Fruit fly (Drosophila melanogaster) whole organism, embryonic: Measurements from ENCODE around the gene scpr-B.
A peak's percentile ranks its signal among the peaks of the same experiment; 100 is the strongest.

Experiments used
- B-H2 ChIP-seq: fragments of 200-800 bp; sonication (Bioruptor generic); optimal IDR thresholded peaks from 2 replicates; lab custom pipeline; 2018; ENCODE audit warnings: missing biosample characterization, mild to moderate bottlenecking, missing genetic modification characterization
- BtbVII ChIP-seq: fragments of 200-800 bp; sonication (Bioruptor generic); optimal IDR thresholded peaks from 3 replicates; lab custom pipeline; 2017; ENCODE audit warnings: missing biosample characterization, mild to moderate bottlenecking, missing genetic modification characterization
- CG12659 ChIP-seq: fragments of 200-800 bp; sonication (Bioruptor generic); optimal IDR thresholded peaks from 3 replicates; lab custom pipeline; 2017; ENCODE audit warnings: mild to moderate bottlenecking, missing biosample characterization, missing genetic modification reagents, missing genetic modification characterization
- CG14965 ChIP-seq: fragments of 200-800 bp; sonication (Bioruptor generic); optimal IDR thresholded peaks from 2 replicates; lab custom pipeline; 2016; ENCODE audit warnings: missing biosample characterization, missing genetic modification characterization, borderline replicate concordance
- CG16863 ChIP-seq: fragments of 200-800 bp; sonication (Bioruptor generic); optimal IDR thresholded peaks from 3 replicates; lab custom pipeline; 2016; ENCODE audit warnings: missing biosample characterization, missing genetic modification characterization
- CG17359 ChIP-seq: fragments of 200-800 bp; sonication (Bioruptor generic); optimal IDR thresholded peaks from 3 replicates; lab custom pipeline; 2018; ENCODE audit warnings: missing biosample characterization, mild to moderate bottlenecking, missing genetic modification characterization, moderate library complexity
- CG30020 ChIP-seq: fragments of 200-800 bp; optimal IDR thresholded peaks from 2 replicates; lab custom pipeline; 2019; ENCODE audit warnings: missing biosample characterization, mild to moderate bottlenecking, missing genetic modification characterization, moderate library complexity
- CG32532 ChIP-seq: fragments of 200-800 bp; sonication (Bioruptor generic); IDR thresholded peaks from 2 replicates; pipeline ENCODE4 v1.3.6; 2022; ENCODE audit warnings: missing biosample characterization, missing genetic modification characterization
- CG32772 ChIP-seq: fragments of 200-800 bp; sonication (Bioruptor generic); IDR thresholded peaks from 2 replicates; pipeline ENCODE4 v1.3.6; 2022; ENCODE audit warnings: missing biosample characterization, missing genetic modification characterization
- CG4854 ChIP-seq: fragments of 200-800 bp; sonication (Bioruptor generic); optimal IDR thresholded peaks from 2 replicates; lab custom pipeline; 2016; ENCODE audit warnings: missing biosample characterization, missing genetic modification characterization, inconsistent platforms
- CG7745 ChIP-seq: fragments of 200-800 bp; sonication (Bioruptor generic); optimal IDR thresholded peaks from 2 replicates; lab custom pipeline; 2018; ENCODE audit warnings: missing biosample characterization, mild to moderate bottlenecking, missing genetic modification characterization, moderate library complexity
- CG7963 ChIP-seq: fragments of 200-800 bp; sonication (Bioruptor generic); IDR thresholded peaks from 3 replicates; pipeline ENCODE4 v1.3.6; 2022; ENCODE audit warnings: missing biosample characterization, missing genetic modification characterization; ENCODE audit not compliant: partially characterized antibody
- CG8765 ChIP-seq: fragments of 200-800 bp; sonication (Bioruptor generic); IDR thresholded peaks from 2 replicates; pipeline ENCODE4 v1.3.6; 2022; ENCODE audit warnings: missing biosample characterization, missing genetic modification characterization
- CrebB ChIP-seq: fragments of 200-800 bp; sonication (Bioruptor generic); optimal IDR thresholded peaks from 3 replicates; lab custom pipeline; 2018; ENCODE audit warnings: missing biosample characterization, mild to moderate bottlenecking, missing genetic modification characterization
- D ChIP-seq, 2 experiments: fragments of 200-800 bp in 1 of 2; fragments of >200 bp in 1 of 2; sonication (Bioruptor generic) in 1 of 2; optimal IDR thresholded peaks; 2 replicates in 1 of 2; 3 replicates in 1 of 2; lab custom pipeline; 2017; ENCODE audit warnings: mild to moderate bottlenecking in 1 of 2, missing biosample characterization in 1 of 2, missing genetic modification characterization in 1 of 2, missing genetic modification reagents in 1 of 2
- Dip2 ChIP-seq: fragments of 200-800 bp; sonication (Bioruptor generic); IDR thresholded peaks from 2 replicates; pipeline ENCODE4 v1.3.6; 2022; ENCODE audit warnings: missing biosample characterization, missing genetic modification characterization
- Dll ChIP-seq: fragments of 200-800 bp; sonication (Bioruptor generic); IDR thresholded peaks from 4 replicates; pipeline ENCODE4 v1.3.6; 2022; ENCODE audit warnings: missing biosample characterization, missing genetic modification characterization; ENCODE audit not compliant: partially characterized antibody
- Doc2 ChIP-seq: fragments of 200-800 bp; sonication (Bioruptor generic); IDR thresholded peaks from 2 replicates; pipeline ENCODE4 v1.3.6; 2022; ENCODE audit warnings: missing biosample characterization, missing genetic modification characterization
- Doc3 ChIP-seq: fragments of 200-800 bp; sonication (Bioruptor generic); IDR thresholded peaks from 3 replicates; pipeline ENCODE4 v1.3.6; 2022; ENCODE audit warnings: missing biosample characterization, missing genetic modification characterization; ENCODE audit not compliant: partially characterized antibody
- Drgx ChIP-seq: fragments of 200-800 bp; sonication (Bioruptor generic); IDR thresholded peaks from 2 replicates; pipeline ENCODE4 v1.3.6; 2022; ENCODE audit warnings: missing biosample characterization, missing genetic modification characterization
- Ets65A ChIP-seq: fragments of 200-800 bp; sonication (Bioruptor generic); peaks from one replicate; lab custom pipeline; 2016; ENCODE audit warnings: missing biosample characterization, missing genetic modification characterization
- Ets97D ChIP-seq: fragments of 200-800 bp; sonication (Bioruptor generic); optimal IDR thresholded peaks from 3 replicates; lab custom pipeline; 2016; ENCODE audit warnings: missing biosample characterization, missing genetic modification characterization
- Fer1 ChIP-seq: fragments of 200-800 bp; sonication (Bioruptor generic); optimal IDR thresholded peaks from 2 replicates; lab custom pipeline; 2017; ENCODE audit warnings: missing biosample characterization, mild to moderate bottlenecking, missing genetic modification characterization
- HLH3B ChIP-seq: fragments of 200-800 bp; sonication (Bioruptor generic); IDR thresholded peaks from 2 replicates; pipeline ENCODE4 v1.3.6; 2022; ENCODE audit warnings: missing biosample characterization, missing genetic modification characterization
- Hr3 ChIP-seq: fragments of 200-800 bp; sonication (Bioruptor generic); optimal IDR thresholded peaks from 3 replicates; lab custom pipeline; 2016; ENCODE audit warnings: missing biosample characterization, missing genetic modification characterization
- MBD-R2 ChIP-seq: fragments of 200-800 bp; sonication (Bioruptor generic); IDR thresholded peaks from 2 replicates; pipeline ENCODE4 v1.3.6; 2022; ENCODE audit warnings: missing biosample characterization, missing genetic modification characterization
- Myb ChIP-seq: fragments of 200-800 bp; sonication (Bioruptor generic); optimal IDR thresholded peaks from 2 replicates; lab custom pipeline; 2016; ENCODE audit warnings: missing biosample characterization, missing genetic modification characterization
- PHDP ChIP-seq: fragments of 200-800 bp; sonication (Bioruptor generic); optimal IDR thresholded peaks from 3 replicates; lab custom pipeline; 2018; ENCODE audit warnings: missing biosample characterization, mild to moderate bottlenecking, missing genetic modification characterization, moderate library complexity
- Pdp1 ChIP-seq, 2 experiments: fragments of 200-800 bp; sonication (Bioruptor generic); optimal IDR thresholded peaks; 3 replicates each; lab custom pipeline; 2016; ENCODE audit warnings: missing biosample characterization in 2 of 2, missing genetic modification characterization in 2 of 2, mild to moderate bottlenecking in 1 of 2, moderate library complexity in 1 of 2
- Spps ChIP-seq: fragments of 200-800 bp; sonication (Bioruptor generic); optimal IDR thresholded peaks from 2 replicates; lab custom pipeline; 2018; ENCODE audit warnings: missing biosample characterization, mild to moderate bottlenecking, missing genetic modification characterization
- Taf1 ChIP-seq: fragments of 200-800 bp; sonication (Bioruptor generic); IDR thresholded peaks from 2 replicates; pipeline ENCODE4 v1.3.6; 2022; ENCODE audit warnings: missing biosample characterization, missing genetic modification characterization
- br ChIP-seq: fragments of >200 bp; optimal IDR thresholded peaks from 2 replicates; lab custom pipeline; 2017
- chinmo ChIP-seq: fragments of 200-800 bp; sonication (Bioruptor generic); IDR thresholded peaks from 4 replicates; pipeline ENCODE4 v1.3.6; 2022; ENCODE audit warnings: missing biosample characterization, missing genetic modification characterization; ENCODE audit not compliant: partially characterized antibody
- crp ChIP-seq, 2 experiments: fragments of 200-800 bp; sonication (Bioruptor generic); optimal IDR thresholded peaks; 2 replicates in 1 of 2; 3 replicates in 1 of 2; lab custom pipeline; 2017; ENCODE audit warnings: missing biosample characterization in 2 of 2, missing genetic modification characterization in 2 of 2, mild to moderate bottlenecking in 1 of 2, moderate library complexity in 1 of 2
- gsb-n ChIP-seq: fragments of 200-800 bp; sonication (Bioruptor generic); optimal IDR thresholded peaks from 3 replicates; lab custom pipeline; 2018; ENCODE audit warnings: missing biosample characterization, mild to moderate bottlenecking, missing genetic modification characterization
- ham ChIP-seq: fragments of 200-800 bp; sonication (Bioruptor generic); IDR thresholded peaks from 2 replicates; pipeline ENCODE4 v1.3.6; 2022; ENCODE audit warnings: missing biosample characterization, missing genetic modification characterization
- hbn ChIP-seq: fragments of 200-800 bp; sonication (Bioruptor generic); IDR thresholded peaks from 2 replicates; pipeline ENCODE4 v1.3.6; 2022; ENCODE audit warnings: missing biosample characterization, missing genetic modification characterization; ENCODE audit not compliant: partially characterized antibody
- jumu ChIP-seq: fragments of 200-800 bp; sonication (Bioruptor generic); optimal IDR thresholded peaks from 3 replicates; lab custom pipeline; 2016; ENCODE audit warnings: missing biosample characterization, missing genetic modification characterization
- knrl ChIP-seq: fragments of 200-800 bp; sonication (Bioruptor generic); IDR thresholded peaks from 3 replicates; pipeline ENCODE4 v1.3.6; 2022; ENCODE audit warnings: missing biosample characterization, missing genetic modification characterization; ENCODE audit not compliant: partially characterized antibody
- lola ChIP-seq, 3 experiments: fragments of >200 bp in 2 of 3; fragments of 200-800 bp in 1 of 3; sonication (Bioruptor generic) in 1 of 3; optimal IDR thresholded peaks; 2 replicates each; lab custom pipeline; 2017 to 2019; ENCODE audit warnings: missing biosample characterization in 3 of 3, missing genetic modification characterization in 3 of 3, mild to moderate bottlenecking in 1 of 3, moderate library complexity in 1 of 3
- mam ChIP-seq: fragments of 200-800 bp; sonication (Bioruptor generic); optimal IDR thresholded peaks from 3 replicates; lab custom pipeline; 2016; ENCODE audit warnings: missing biosample characterization, missing genetic modification characterization
- p53 ChIP-seq: fragments of 200-800 bp; sonication (Bioruptor generic); optimal IDR thresholded peaks from 2 replicates; lab custom pipeline; 2016; ENCODE audit warnings: missing biosample characterization, missing genetic modification characterization
- pan ChIP-seq, 4 experiments: fragments of >200 bp in 3 of 4; fragments of 200-800 bp in 1 of 4; sonication (Bioruptor generic) in 1 of 4; optimal IDR thresholded peaks in 3 of 4; IDR thresholded peaks in 1 of 4; 2 replicates each; pipeline versions ENCODE4 v1.3.6 to Lab custom; 2017 to 2022; ENCODE audit warnings: missing biosample characterization in 2 of 4, missing genetic modification characterization in 2 of 4, mixed read lengths in 1 of 4
- pzg ChIP-seq: fragments of 200-800 bp; sonication (Bioruptor generic); optimal IDR thresholded peaks from 3 replicates; lab custom pipeline; 2018; ENCODE audit warnings: missing biosample characterization, mild to moderate bottlenecking, missing genetic modification characterization, moderate library complexity
- row ChIP-seq: fragments of 200-800 bp; sonication (Bioruptor generic); IDR thresholded peaks from 3 replicates; pipeline ENCODE4 v1.3.6; 2022; ENCODE audit warnings: missing biosample characterization, missing genetic modification characterization
- schlank ChIP-seq: fragments of 200-800 bp; sonication (Bioruptor generic); optimal IDR thresholded peaks from 2 replicates; lab custom pipeline; 2018; ENCODE audit warnings: missing biosample characterization, mild to moderate bottlenecking, missing genetic modification characterization
- toy ChIP-seq: fragments of 200-800 bp; sonication (Bioruptor generic); IDR thresholded peaks from 2 replicates; pipeline ENCODE4 v1.3.6; 2022; ENCODE audit warnings: missing biosample characterization, missing genetic modification characterization
- unpg ChIP-seq: fragments of 200-800 bp; sonication (Bioruptor generic); optimal IDR thresholded peaks from 3 replicates; lab custom pipeline; 2018; ENCODE audit warnings: missing biosample characterization, mild to moderate bottlenecking, missing genetic modification characterization, moderate library complexity
- vvl ChIP-seq: fragments of 200-800 bp; sonication (Bioruptor generic); IDR thresholded peaks from 2 replicates; pipeline ENCODE4 v1.3.6; 2022; ENCODE audit warnings: missing biosample characterization, missing genetic modification characterization

The scpr-B gene

DNA sequence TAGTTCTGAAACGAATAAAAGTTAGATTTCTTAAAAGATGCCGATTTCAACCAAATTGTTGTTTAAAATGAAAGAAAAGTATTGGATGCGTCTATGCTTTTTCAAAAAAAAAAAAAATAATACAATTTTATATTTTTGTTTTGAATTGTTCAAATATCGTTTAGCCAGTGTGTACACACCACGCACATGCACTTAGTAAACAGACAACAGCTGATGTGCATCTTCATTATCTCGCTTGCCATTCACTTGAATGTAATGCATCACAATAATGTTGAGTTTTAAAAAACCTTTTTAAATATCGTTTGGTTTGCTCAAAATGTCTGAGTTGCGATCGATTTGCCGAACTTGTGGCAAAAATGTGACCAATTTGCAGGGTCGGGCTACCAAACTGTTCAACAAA lies 4.8 kb downstream of the scpr-B start, which contains the start of gene CG31441 (continued):
- TF ChIP-seq unpg (GFP tag; lab: Kevin White, UChicago) (no peak), PHDP (tag; lab: Kevin White, UChicago) (no peak), p53 (no peak), hbn (peak; percentile 63), CG12659 (GFP tag; lab: Kevin White, UChicago) (peak; percentile 7), Drgx (no peak), gsb-n (tag; lab: Kevin White, UChicago) (no peak), vvl (GFP tag; lab: Robert Waterston, UW) (0 out of 2 replicates have a peak, but pooled peaks have one; percentile 10), CG32772 (no peak), HLH3B (GFP tag; lab: Robert Waterston, UW) (no peak), CG7745 (tag; lab: Kevin White, UChicago) (no peak), jumu (GFP tag; lab: Kevin White, UChicago) (no peak), Myb (peak; percentile 55), CG16863 (GFP tag; lab: Kevin White, UChicago) (no peak), Doc3 (GFP tag; lab: Robert Waterston, UW) (peak; percentile 56; the same call in 1 of the 3 replicates), schlank (tag; lab: Kevin White, UChicago) (no peak), Taf1 (GFP tag; lab: Robert Waterston, UW) (no peak), D (optimal IDR thresholded peaks at IDR 0.05; lab: Kevin White, UChicago) (no peak), D (GFP tag; optimal IDR thresholded peaks at IDR 0.05; lab: Kevin White, UChicago) (no peak), toy (GFP tag; lab: Robert Waterston, UW) (no peak), knrl (GFP tag; lab: Robert Waterston, UW) (peak; percentile 38; the same call in 1 of the 3 replicates), MBD-R2 (GFP tag; lab: Robert Waterston, UW) (peak; percentile 85), Dll (GFP tag; lab: Robert Waterston, UW) (peak; percentile 66; the same call in 2 of the 4 replicates), row (0 out of 3 replicates have a peak, but pooled peaks have one; percentile 12), chinmo (GFP tag; lab: Robert Waterston, UW) (0 out of 4 replicates have a peak, but pooled peaks have one; percentile 62), pan (optimal IDR thresholded peaks at IDR 0.05; lab: Kevin White, UChicago) (no peak), pan (GFP tag; optimal IDR thresholded peaks at IDR 0.05 in 1 of 2, IDR thresholded peaks at IDR 0.05 in 1 of 2) (no peak), Fer1 (GFP tag; lab: Kevin White, UChicago) (peak; percentile 2), Ets97D (peak; percentile 8), CrebB (tag; lab: Kevin White, UChicago) (no peak), CG17359 (tag; lab: Kevin White, UChicago) (peak; percentile 22), Pdp1 (GFP tag; optimal IDR thresholded peaks at IDR 0.05; lab: Kevin White, UChicago) (no peak), crp (GFP tag; optimal IDR thresholded peaks at IDR 0.05; lab: Kevin White, UChicago) (peak; percentile 58 to 92), Doc2 (GFP tag; lab: Robert Waterston, UW) (no peak), CG7963 (no peak), B-H2 (peak; percentile 26), pzg (GFP tag; lab: Kevin White, UChicago) (peak; percentile 49), br (lab: Kevin White, UChicago) (no peak), CG8765 (no peak), ham (no peak), BtbVII (GFP tag; lab: Kevin White, UChicago) (no peak), lola (GFP tag; optimal IDR thresholded peaks at IDR 0.05; lab: Kevin White, UChicago) (no peak), CG32532 (GFP tag; lab: Robert Waterston, UW) (no peak), mam (GFP tag; lab: Kevin White, UChicago) (no peak), Spps (tag; lab: Kevin White, UChicago) (no peak), Dip2 (GFP tag; lab: Robert Waterston, UW) (no peak), CG4854 (GFP tag; lab: Kevin White, UChicago) (no peak), Ets65A (GFP tag; lab: Kevin White, UChicago) (peak; percentile 56), CG30020 (tag; lab: Kevin White, UChicago) (no peak), CG14965 (GFP tag; lab: Kevin White, UChicago) (no peak), Hr3 (GFP tag; lab: Kevin White, UChicago) (no peak)
